Fruit fly (Drosophila melanogaster): ENCODE results near the gene Ho.
A peak's percentile ranks its signal among the peaks of the same experiment; 100 is the strongest.

Ho gene

dm6 chr3R:11661712-11662111 lies 17.8 kb upstream of the Ho start (continued):
- TF ChIP-seq Sox15 (GFP tag; optimal IDR thresholded peaks at IDR 0.05) (peak; percentile 11), CG15336 (GFP tag; IDR thresholded peaks at IDR 0.05) (peak; percentile 81), spab (GFP tag; optimal IDR thresholded peaks at IDR 0.05) (peak; percentile 41), Eip93F (GFP tag; optimal IDR thresholded peaks at IDR 0.05) (no peak), ss (GFP tag; optimal IDR thresholded peaks at IDR 0.05) (peak; percentile 30 to 51), fd85E (GFP tag; optimal IDR thresholded peaks at IDR 0.05) (no peak), Ets96B (tag; optimal IDR thresholded peaks at IDR 0.05) (peak; percentile 43), CG7368 (GFP tag; optimal IDR thresholded peaks at IDR 0.05) (no peak), CG1621 (tag; optimal IDR thresholded peaks at IDR 0.05) (peak; percentile 21), dsx (GFP tag; optimal IDR thresholded peaks at IDR 0.05; ENCODE audit: poor library complexity, severe bottlenecking) (peak; percentile 55), CG8119 (GFP tag; IDR thresholded peaks at IDR 0.05) (peak; percentile 66; the same call in 2 of the 3 replicates), CG31627 (GFP tag; optimal IDR thresholded peaks at IDR 0.05) (peak; percentile 11), Eip78C (GFP tag) (peak; percentile 91), Blimp-1 (GFP tag; optimal IDR thresholded peaks at IDR 0.05) (no peak), OdsH (GFP tag; optimal IDR thresholded peaks at IDR 0.05) (peak; percentile 43), Gug (GFP tag; IDR thresholded peaks at IDR 0.05) (peak; percentile 44), salr (GFP tag; optimal IDR thresholded peaks at IDR 0.05) (peak in 1 of 2 experiments; percentile 3), Hr39 (GFP tag; optimal IDR thresholded peaks at IDR 0.05) (no peak), CG16779 (tag; optimal IDR thresholded peaks at IDR 0.05) (no peak), topi (GFP tag; optimal IDR thresholded peaks at IDR 0.05) (peak; percentile 6), CG3919 (GFP tag; optimal IDR thresholded peaks at IDR 0.05) (peak; percentile 51), achi (GFP tag; optimal IDR thresholded peaks at IDR 0.05) (peak; percentile 52), Eip75B (GFP tag; optimal IDR thresholded peaks at IDR 0.05) (no peak), Hr4 (GFP tag; optimal IDR thresholded peaks at IDR 0.05) (peak; percentile 60), cyc (GFP tag; optimal IDR thresholded peaks at IDR 0.05) (peak; percentile 8), esn (GFP tag; optimal IDR thresholded peaks at IDR 0.05) (no peak), pdm3 (GFP tag; optimal IDR thresholded peaks at IDR 0.05) (peak; percentile 59), CG34406 (GFP tag; optimal IDR thresholded peaks at IDR 0.05) (peak; percentile 24), svp (GFP tag) (peak; percentile 70)

DNA sequence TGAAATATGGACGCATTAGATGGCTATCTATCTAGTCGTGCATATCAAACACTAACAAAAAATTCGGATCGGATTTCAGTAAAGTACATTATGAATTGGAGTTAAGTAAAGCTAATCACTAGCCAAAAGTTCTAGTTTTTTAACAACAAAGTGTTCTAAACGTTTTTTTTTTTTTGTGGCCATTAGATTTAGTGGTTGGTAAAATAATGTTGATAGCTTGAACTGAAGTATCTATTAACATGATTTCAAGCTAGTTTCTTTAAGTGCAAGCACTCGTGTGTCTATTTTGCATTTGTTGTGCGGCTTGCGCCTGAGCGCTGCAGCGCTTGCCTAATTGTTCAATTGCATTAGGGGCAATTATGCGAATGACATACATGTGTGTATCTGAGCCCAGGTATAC lies 16.9 kb upstream of the Ho start:
- TF ChIP-seq CG32006 (GFP tag; optimal IDR thresholded peaks at IDR 0.05) (peak; percentile 33), Met (GFP tag; optimal IDR thresholded peaks at IDR 0.05) (no peak), eg (GFP tag; IDR thresholded peaks at IDR 0.05) (peak; percentile 50; the same call in 2 of the 3 replicates), CG7368 (GFP tag; optimal IDR thresholded peaks at IDR 0.05) (no peak), achi (GFP tag; optimal IDR thresholded peaks at IDR 0.05) (no peak), CG15336 (GFP tag; IDR thresholded peaks at IDR 0.05) (peak; percentile 64), CG6276 (GFP tag; optimal IDR thresholded peaks at IDR 0.05) (peak; percentile 20), Hr4 (GFP tag; optimal IDR thresholded peaks at IDR 0.05) (peak; percentile 18)

- TF ChIP-seq CG4318 (GFP tag; optimal IDR thresholded peaks at IDR 0.05) (no peak), OdsH (GFP tag; optimal IDR thresholded peaks at IDR 0.05) (peak; percentile 15), Lpt (GFP tag; optimal IDR thresholded peaks at IDR 0.05) (no peak), net (GFP tag; optimal IDR thresholded peaks at IDR 0.05) (no peak), pdm3 (GFP tag; optimal IDR thresholded peaks at IDR 0.05) (peak; percentile 29), CG34406 (GFP tag; optimal IDR thresholded peaks at IDR 0.05) (peak; percentile 3), Ets96B (tag; optimal IDR thresholded peaks at IDR 0.05) (no peak), CG31627 (GFP tag; optimal IDR thresholded peaks at IDR 0.05) (no peak), Eip75B (GFP tag; optimal IDR thresholded peaks at IDR 0.05) (no peak), spab (GFP tag; optimal IDR thresholded peaks at IDR 0.05) (peak; percentile 10), CG3032 (tag; optimal IDR thresholded peaks at IDR 0.05) (peak; percentile 26), Sox102F (GFP tag; optimal IDR thresholded peaks at IDR 0.05) (no peak), CG3919 (GFP tag; optimal IDR thresholded peaks at IDR 0.05) (peak; percentile 33), Hr38 (GFP tag; optimal IDR thresholded peaks at IDR 0.05) (no peak), CG15336 (GFP tag; IDR thresholded peaks at IDR 0.05) (0 out of 2 replicates have a peak, but pooled peaks have one; percentile 17), ss (GFP tag; optimal IDR thresholded peaks at IDR 0.05) (peak in 1 of 2 experiments; percentile 37), CG10669 (GFP tag; optimal IDR thresholded peaks at IDR 0.05) (peak; percentile 15), CG11762 (GFP tag; optimal IDR thresholded peaks at IDR 0.05; ENCODE audit: insufficient read depth) (no peak), Eip78C (GFP tag) (peak; percentile 69)
Measured at dm6 chr3R:11663441-11663840, 16.1 kb upstream of the Ho start.
